Fruit fly (Drosophila melanogaster): ENCODE data around the gene Cpr76Ba.
A peak's percentile ranks its signal among the peaks of the same experiment; 100 is the strongest.

Gene Cpr76Ba

DNA sequence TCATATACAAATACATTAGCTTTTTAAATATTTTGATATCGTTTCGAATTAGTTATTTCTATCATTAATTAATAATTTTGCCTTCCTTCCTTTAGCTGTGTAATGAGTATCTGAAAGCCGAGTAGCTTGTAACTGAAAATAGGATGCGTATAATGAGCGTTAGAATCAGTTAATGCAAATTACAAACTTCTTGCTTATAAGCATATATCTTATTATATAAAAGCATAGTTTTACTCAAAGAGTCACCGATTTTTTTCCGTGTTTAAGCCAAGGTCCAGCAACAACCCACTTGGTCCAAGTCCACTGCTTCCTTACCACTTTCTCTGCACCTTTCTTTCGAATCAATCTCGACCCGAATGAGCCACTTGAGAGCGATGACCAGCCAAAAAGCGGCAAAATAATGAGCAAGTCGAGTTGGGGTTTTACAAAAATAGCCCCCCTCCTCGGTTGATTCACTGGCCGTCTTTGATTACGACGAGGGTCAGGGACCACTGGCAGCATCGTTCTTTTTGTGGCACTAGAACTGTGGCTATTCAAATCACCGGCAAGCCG, 37.9 kb upstream of the Cpr76Ba start:
- TF ChIP-seq acj6 (GFP tag; optimal IDR thresholded peaks at IDR 0.05) (peak; percentile 14), CG11902 (GFP tag; optimal IDR thresholded peaks at IDR 0.05) (no peak), CG8632 (GFP tag; optimal IDR thresholded peaks at IDR 0.05) (no peak), salr (GFP tag; optimal IDR thresholded peaks at IDR 0.05) (no peak), achi (GFP tag; optimal IDR thresholded peaks at IDR 0.05) (peak; percentile 22), CG1621 (tag; optimal IDR thresholded peaks at IDR 0.05) (no peak), Eip93F (GFP tag; optimal IDR thresholded peaks at IDR 0.05) (no peak), Sox102F (GFP tag; optimal IDR thresholded peaks at IDR 0.05) (no peak), CG7368 (GFP tag; optimal IDR thresholded peaks at IDR 0.05) (no peak), CG32006 (GFP tag; optimal IDR thresholded peaks at IDR 0.05) (no peak), vri (GFP tag; optimal IDR thresholded peaks at IDR 0.05) (no peak), Met (GFP tag; optimal IDR thresholded peaks at IDR 0.05) (no peak), CG11294 (GFP tag; IDR thresholded peaks at IDR 0.05) (no peak), fkh (GFP tag; optimal IDR thresholded peaks at IDR 0.05) (no peak), Hr38 (GFP tag; optimal IDR thresholded peaks at IDR 0.05) (no peak), ss (GFP tag; optimal IDR thresholded peaks at IDR 0.05) (no peak), svp (GFP tag) (no peak), CG10669 (GFP tag; optimal IDR thresholded peaks at IDR 0.05) (no peak), Ets21C (GFP tag; optimal IDR thresholded peaks at IDR 0.05) (no peak), CG9139 (GFP tag; optimal IDR thresholded peaks at IDR 0.05) (no peak), Gug (GFP tag; IDR thresholded peaks at IDR 0.05) (no peak), Eip75B (GFP tag; optimal IDR thresholded peaks at IDR 0.05) (no peak), Ets96B (tag; optimal IDR thresholded peaks at IDR 0.05) (no peak), esn (GFP tag; optimal IDR thresholded peaks at IDR 0.05) (peak; percentile 63), CG6276 (GFP tag; optimal IDR thresholded peaks at IDR 0.05) (no peak), Blimp-1 (GFP tag; optimal IDR thresholded peaks at IDR 0.05) (peak; percentile 91), CG8319 (GFP tag; optimal IDR thresholded peaks at IDR 0.05) (no peak), topi (GFP tag; optimal IDR thresholded peaks at IDR 0.05) (peak; percentile 13), CG11762 (GFP tag; optimal IDR thresholded peaks at IDR 0.05; ENCODE audit: insufficient read depth) (no peak), fd85E (GFP tag; optimal IDR thresholded peaks at IDR 0.05) (no peak), dsx (GFP tag; optimal IDR thresholded peaks at IDR 0.05; ENCODE audit: poor library complexity, severe bottlenecking) (no peak), CG8119 (GFP tag; IDR thresholded peaks at IDR 0.05) (no peak), CG31627 (GFP tag; optimal IDR thresholded peaks at IDR 0.05) (peak; percentile 34), cyc (GFP tag; optimal IDR thresholded peaks at IDR 0.05) (peak; percentile 39), CG6854 (GFP tag; optimal IDR thresholded peaks at IDR 0.05) (no peak), OdsH (GFP tag; optimal IDR thresholded peaks at IDR 0.05) (no peak), CG6792 (GFP tag; optimal IDR thresholded peaks at IDR 0.05) (no peak), CG4318 (GFP tag; optimal IDR thresholded peaks at IDR 0.05) (no peak), CG6808 (GFP tag; optimal IDR thresholded peaks at IDR 0.05) (no peak), Hr39 (GFP tag; optimal IDR thresholded peaks at IDR 0.05) (peak; percentile 37), fd59A (GFP tag; optimal IDR thresholded peaks at IDR 0.05) (no peak), dac (GFP tag; optimal IDR thresholded peaks at IDR 0.05) (no peak), CG16779 (tag; optimal IDR thresholded peaks at IDR 0.05) (no peak), lz (GFP tag; optimal IDR thresholded peaks at IDR 0.05) (no peak), Hr4 (GFP tag; optimal IDR thresholded peaks at IDR 0.05) (no peak), Eip78C (GFP tag) (peak; percentile 82), Sox14 (GFP tag; optimal IDR thresholded peaks at IDR 0.05) (no peak), Sox15 (GFP tag; optimal IDR thresholded peaks at IDR 0.05) (no peak), eg (GFP tag; IDR thresholded peaks at IDR 0.05) (no peak), CG34406 (GFP tag; optimal IDR thresholded peaks at IDR 0.05) (no peak), spab (GFP tag; optimal IDR thresholded peaks at IDR 0.05) (no peak), CG6163 (GFP tag; IDR thresholded peaks at IDR 0.05) (no peak)

Data from whole organism, prepupa.